Worm (Caenorhabditis elegans) whole organism, late embryonic: ENCODE data around the gene srh-201.

Experiments
- Y22D7AL.16 ChIP-seq: sonication (generic microtip); optimal IDR thresholded peaks from 2 replicates; lab custom pipeline; 2016; ENCODE audit warnings: missing genetic modification characterization, missing compliant biosample characterization
- ahr-1 ChIP-seq: sonication (generic microtip); optimal IDR thresholded peaks from 2 replicates; lab custom pipeline; 2016; ENCODE audit warnings: missing genetic modification characterization, missing compliant biosample characterization
- ceh-19 ChIP-seq: fragments of 200-800 bp; sonication (Bioruptor generic); optimal IDR thresholded peaks from 2 replicates; lab custom pipeline; 2018; ENCODE audit warnings: mild to moderate bottlenecking, missing genetic modification characterization, missing compliant biosample characterization
- ceh-2 ChIP-seq: sonication (generic microtip); optimal IDR thresholded peaks from 2 replicates; lab custom pipeline; 2016; ENCODE audit warnings: missing genotype, missing genetic modification characterization, missing compliant biosample characterization
- ceh-22 ChIP-seq: sonication (generic microtip); optimal IDR thresholded peaks from 2 replicates; lab custom pipeline; 2017; ENCODE audit warnings: missing biosample characterization, missing genetic modification characterization
- ceh-30 ChIP-seq: fragments of 150-350 bp; optimal IDR thresholded peaks from 2 replicates; lab custom pipeline; 2014; ENCODE audit warnings: missing biosample characterization, missing genetic modification characterization
- ceh-31 ChIP-seq: sonication (generic microtip); optimal IDR thresholded peaks from 2 replicates; lab custom pipeline; 2016; ENCODE audit warnings: missing genetic modification characterization, missing compliant biosample characterization
- ceh-34 ChIP-seq: sonication (generic microtip); optimal IDR thresholded peaks from 2 replicates; lab custom pipeline; 2016; ENCODE audit warnings: mild to moderate bottlenecking, missing genetic modification characterization, missing compliant biosample characterization
- ceh-9 ChIP-seq: sonication (generic microtip); optimal IDR thresholded peaks from 2 replicates; lab custom pipeline; 2016; ENCODE audit warnings: mild to moderate bottlenecking, missing genetic modification characterization, inconsistent platforms, missing compliant biosample characterization
- dmd-4 ChIP-seq: sonication (generic microtip); optimal IDR thresholded peaks from 2 replicates; lab custom pipeline; 2016; ENCODE audit warnings: borderline replicate concordance, missing genetic modification characterization, missing compliant biosample characterization
- dve-1 ChIP-seq: sonication (generic microtip); optimal IDR thresholded peaks from 2 replicates; lab custom pipeline; 2017; ENCODE audit warnings: antibody characterized with exemption, mild to moderate bottlenecking, missing genetic modification characterization, missing compliant biosample characterization
- elt-2 ChIP-seq: sonication (generic microtip); optimal IDR thresholded peaks from 2 replicates; lab custom pipeline; 2016; ENCODE audit warnings: missing genetic modification reagents, missing genetic modification characterization, missing compliant biosample characterization
- ets-4 ChIP-seq: sonication (generic microtip); optimal IDR thresholded peaks from 2 replicates; lab custom pipeline; 2016; ENCODE audit warnings: missing genetic modification characterization, missing compliant biosample characterization
- eyg-1 ChIP-seq: sonication (generic microtip); optimal IDR thresholded peaks from 2 replicates; lab custom pipeline; 2016; ENCODE audit warnings: missing genotype, missing genetic modification characterization, missing compliant biosample characterization
- fax-1 ChIP-seq: sonication (generic microtip); optimal IDR thresholded peaks from 2 replicates; lab custom pipeline; 2016; ENCODE audit warnings: missing genotype, missing genetic modification characterization, missing compliant biosample characterization
- fkh-10 ChIP-seq: fragments of 150-350 bp; optimal IDR thresholded peaks from 2 replicates; lab custom pipeline; 2014; ENCODE audit warnings: missing biosample characterization, missing genetic modification reagents, missing genetic modification characterization
- gmeb-2 ChIP-seq: sonication (generic microtip); optimal IDR thresholded peaks from 2 replicates; lab custom pipeline; 2016; ENCODE audit warnings: missing genetic modification characterization, inconsistent platforms, missing compliant biosample characterization
- hlh-6 ChIP-seq: sonication (generic microtip); optimal IDR thresholded peaks from 2 replicates; lab custom pipeline; 2016; ENCODE audit warnings: missing genotype, missing genetic modification characterization, missing compliant biosample characterization
- lim-6 ChIP-seq: sonication (generic microtip); optimal IDR thresholded peaks from 2 replicates; lab custom pipeline; 2016; ENCODE audit warnings: missing genetic modification characterization, missing compliant biosample characterization
- lin-11 ChIP-seq: fragments of 200-800 bp; sonication (Bioruptor generic); optimal IDR thresholded peaks from 2 replicates; lab custom pipeline; 2018; ENCODE audit warnings: mild to moderate bottlenecking, missing genetic modification characterization, missing compliant biosample characterization
- madf-2 ChIP-seq: sonication (generic microtip); optimal IDR thresholded peaks from 2 replicates; lab custom pipeline; 2017; ENCODE audit warnings: missing genetic modification characterization, missing compliant biosample characterization
- mec-3 ChIP-seq: sonication (generic microtip); optimal IDR thresholded peaks from 2 replicates; lab custom pipeline; 2016; ENCODE audit warnings: borderline replicate concordance, missing genetic modification characterization, missing compliant biosample characterization
- nhr-11 ChIP-seq: fragments of 150-350 bp; optimal IDR thresholded peaks from 2 replicates; lab custom pipeline; 2014; ENCODE audit warnings: missing biosample characterization, missing genetic modification characterization
- odd-2 ChIP-seq: sonication (generic microtip); optimal IDR thresholded peaks from 2 replicates; lab custom pipeline; 2017; ENCODE audit warnings: antibody characterized with exemption, mild to moderate bottlenecking, missing genetic modification characterization, missing compliant biosample characterization
- pag-3 ChIP-seq: sonication (generic microtip); optimal IDR thresholded peaks from 2 replicates; lab custom pipeline; 2016; ENCODE audit warnings: missing compliant biosample characterization, missing genetic modification characterization, borderline replicate concordance
- pat-9 ChIP-seq: fragments of 200-800 bp; sonication (Bioruptor generic); optimal IDR thresholded peaks from 2 replicates; lab custom pipeline; 2018; ENCODE audit warnings: mild to moderate bottlenecking, missing genetic modification characterization, moderate library complexity, missing compliant biosample characterization
- pha-2 ChIP-seq: sonication (generic microtip); optimal IDR thresholded peaks from 2 replicates; lab custom pipeline; 2017; ENCODE audit warnings: mild to moderate bottlenecking, missing genetic modification characterization, missing compliant biosample characterization
- pha-4 ChIP-seq: fragments of 150-350 bp; optimal IDR thresholded peaks from 2 replicates; lab custom pipeline; 2018; ENCODE audit warnings: missing biosample characterization, missing genetic modification reagents, missing genetic modification characterization
- pqm-1 ChIP-seq: sonication (generic microtip); optimal IDR thresholded peaks from 2 replicates; lab custom pipeline; 2016; ENCODE audit warnings: missing genetic modification characterization, missing compliant biosample characterization
- pros-1 ChIP-seq: fragments of 150-350 bp; optimal IDR thresholded peaks from 2 replicates; lab custom pipeline; 2014; ENCODE audit warnings: missing biosample characterization, missing genetic modification reagents, missing genetic modification characterization
- sox-2 ChIP-seq: fragments of 200-800 bp; sonication (Bioruptor generic); IDR thresholded peaks from 2 replicates; pipeline ENCODE4 v1.3.6; 2022; ENCODE audit warnings: missing genetic modification reagents, missing genetic modification characterization, missing compliant biosample characterization
- tbx-7 ChIP-seq: sonication (generic microtip); optimal IDR thresholded peaks from 2 replicates; lab custom pipeline; 2016; ENCODE audit warnings: missing genotype, missing genetic modification characterization, missing compliant biosample characterization
- ttx-3 ChIP-seq: sonication (generic microtip); optimal IDR thresholded peaks from 2 replicates; lab custom pipeline; 2016; ENCODE audit warnings: missing genetic modification reagents, missing genetic modification characterization, missing compliant biosample characterization
- unc-42 ChIP-seq: sonication (generic microtip); optimal IDR thresholded peaks from 2 replicates; lab custom pipeline; 2016; ENCODE audit warnings: missing genotype, missing genetic modification characterization, missing compliant biosample characterization
- unc-55 ChIP-seq: sonication (generic microtip); optimal IDR thresholded peaks from 2 replicates; lab custom pipeline; 2017; ENCODE audit warnings: missing biosample characterization, missing genetic modification reagents, missing genetic modification characterization
- unc-86 ChIP-seq: sonication (generic microtip); optimal IDR thresholded peaks from 2 replicates; lab custom pipeline; 2016; ENCODE audit warnings: missing genetic modification characterization, missing compliant biosample characterization
- ztf-16 ChIP-seq: sonication (generic microtip); optimal IDR thresholded peaks from 2 replicates; lab custom pipeline; 2017; ENCODE audit warnings: missing genetic modification characterization, missing compliant biosample characterization

srh-201 gene

DNA sequence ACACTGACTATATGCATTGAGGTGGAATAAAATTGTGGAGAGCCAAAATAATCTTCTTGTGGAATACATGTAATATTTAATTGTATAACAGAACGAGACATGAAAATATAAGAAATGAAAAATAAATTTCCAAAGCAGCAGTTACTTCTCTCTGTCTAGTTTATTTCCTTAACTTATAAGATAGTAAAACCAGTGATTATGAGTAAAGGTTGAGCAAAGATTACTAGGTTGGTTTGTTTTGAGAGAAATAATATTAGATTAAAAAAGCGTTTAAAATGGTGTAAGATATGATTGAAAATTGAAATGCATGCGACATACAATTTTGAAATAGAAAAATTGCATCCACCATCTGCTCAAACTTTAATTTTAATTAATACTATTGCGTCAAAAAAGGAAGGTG is at the start of gene srh-201:
srh-201 (minus strand) TSS at position 101 of the 400 bp plus-strand sequence.
- no peak for TF ChIP-seq pag-3 (tag; lab: Kevin White, UChicago)
- TF ChIP-seq ttx-3 (tag; lab: Kevin White, UChicago), result no peak
- TF ChIP-seq fax-1 (tag; lab: Kevin White, UChicago), result no peak
- no peak for TF ChIP-seq ceh-22 (tag; lab: Kevin White, UChicago)
- no peak for TF ChIP-seq lim-6 (tag; lab: Kevin White, UChicago)
- no peak for TF ChIP-seq ahr-1 (tag; lab: Kevin White, UChicago)
- no peak for TF ChIP-seq pha-2 (tag; lab: Kevin White, UChicago)
- TF ChIP-seq ceh-19 (GFP tag; lab: Kevin White, UChicago), result no peak
- no peak for TF ChIP-seq pha-4 (tag; lab: Kevin White, UChicago)
- no peak for TF ChIP-seq pat-9
- TF ChIP-seq pqm-1 (tag; lab: Kevin White, UChicago), result no peak
- TF ChIP-seq unc-55 (GFP tag; lab: Kevin White, UChicago), result no peak
- no peak for TF ChIP-seq eyg-1 (tag; lab: Kevin White, UChicago)
- no peak for TF ChIP-seq ceh-9
- TF ChIP-seq nhr-11 (tag; lab: Kevin White, UChicago), result no peak
- no peak for TF ChIP-seq tbx-7 (tag; lab: Kevin White, UChicago)
- TF ChIP-seq lin-11, result no peak
- no peak for TF ChIP-seq ceh-2

ce11 chrV:9063134-9063533 is 49.5 kb upstream of the srh-201 start:
- TF ChIP-seq ceh-30 (no peak), ets-4 (no peak), fax-1 (tag; lab: Kevin White, UChicago) (no peak), dve-1 (no peak), pag-3 (tag; lab: Kevin White, UChicago) (no peak), gmeb-2 (tag; lab: Kevin White, UChicago) (no peak), odd-2 (tag; lab: Kevin White, UChicago) (no peak), nhr-11 (tag; lab: Kevin White, UChicago) (no peak), unc-42 (tag; lab: Kevin White, UChicago) (no peak), ztf-16 (tag; lab: Kevin White, UChicago) (no peak), unc-86 (no peak), ceh-2 (no peak), elt-2 (tag; lab: Kevin White, UChicago) (no peak), sox-2 (no peak), Y22D7AL.16 (tag; lab: Kevin White, UChicago) (no peak), ceh-9 (no peak), pat-9 (no peak), ceh-31 (tag; lab: Kevin White, UChicago) (no peak)

DNA sequence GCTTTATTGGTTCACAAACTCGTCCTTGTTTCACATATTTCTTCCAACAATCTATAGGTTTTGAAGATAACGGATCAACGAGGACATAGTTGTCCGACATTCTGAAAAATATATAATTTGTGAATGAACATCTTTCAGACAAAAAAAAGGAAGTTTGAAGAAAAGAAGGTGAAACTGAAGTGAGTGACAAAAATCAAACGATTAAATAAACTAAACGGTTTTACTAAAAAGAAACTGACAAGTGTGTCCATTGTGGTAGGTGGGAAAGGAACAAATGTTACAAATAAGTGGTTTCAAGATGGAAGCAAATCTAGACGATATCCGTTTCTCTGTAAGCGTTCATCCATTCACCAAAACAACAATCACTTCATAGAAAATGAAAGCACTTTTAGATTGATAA is 48.7 kb upstream of the srh-201 start, which contains the start of gene C25E10.12:
C25E10.12 (minus strand) TSS at position 101 of the 400 bp plus-strand sequence.
- no peak for TF ChIP-seq hlh-6 (tag; lab: Kevin White, UChicago)
- TF ChIP-seq fkh-10 (GFP tag; lab: Kevin White, UChicago), result no peak
- no peak for TF ChIP-seq pros-1 (tag; lab: Kevin White, UChicago)
- TF ChIP-seq unc-55 (GFP tag; lab: Kevin White, UChicago), result no peak
- TF ChIP-seq lim-6 (tag; lab: Kevin White, UChicago), result no peak
- no peak for TF ChIP-seq mec-3

ce11 chrV:9059468-9059867 is 45.8 kb upstream of the srh-201 start, which contains the start of the genes C25E10.16 and C25E10.13:
TSS of gene C25E10.16 (minus strand) at chrV:9059568.
TSS of gene C25E10.13 (plus strand) at chrV:9059723.
- TF ChIP-seq pha-4 (tag; lab: Kevin White, UChicago), result no peak
- no peak for TF ChIP-seq madf-2 (tag; lab: Kevin White, UChicago)
- TF ChIP-seq pha-2 (tag; lab: Kevin White, UChicago), result no peak
- no peak for TF ChIP-seq ceh-2
- TF ChIP-seq pqm-1 (tag; lab: Kevin White, UChicago), result no peak
- TF ChIP-seq dmd-4 (tag; lab: Kevin White, UChicago), result no peak
- no peak for TF ChIP-seq ceh-34
- no peak for TF ChIP-seq ets-4
- TF ChIP-seq fkh-10 (GFP tag; lab: Kevin White, UChicago), result no peak
- TF ChIP-seq hlh-6 (tag; lab: Kevin White, UChicago), result no peak
